Worm (Caenorhabditis elegans) whole organism, L2 larva: ENCODE data around the gene ztf-1.
A peak's percentile ranks its signal among the peaks of the same experiment; 100 is the strongest.

ENCODE experiments used
- C34F6.9 ChIP-seq: fragments of 150-350 bp; optimal IDR thresholded peaks from 2 replicates; lab custom pipeline; 2014; ENCODE audit warnings: missing biosample characterization, missing genetic modification characterization
- F13H6.1 ChIP-seq: sonication (generic microtip); optimal IDR thresholded peaks from 2 replicates; lab custom pipeline; 2016; ENCODE audit warnings: missing genetic modification characterization, missing compliant biosample characterization
- R02D3.7 ChIP-seq: fragments of 150-350 bp; optimal IDR thresholded peaks from 2 replicates; lab custom pipeline; 2014; ENCODE audit warnings: missing biosample characterization, missing genetic modification characterization
- Y55F3AM.14 ChIP-seq: fragments of 200-800 bp; sonication (Bioruptor generic); optimal IDR thresholded peaks from 2 replicates; lab custom pipeline; 2018; ENCODE audit warnings: mild to moderate bottlenecking, missing genetic modification characterization, missing compliant biosample characterization
- ZK546.5 ChIP-seq: sonication (generic microtip); optimal IDR thresholded peaks from 2 replicates; lab custom pipeline; 2017; ENCODE audit warnings: missing biosample characterization, missing genetic modification characterization
- alr-1 ChIP-seq: fragments of 150-350 bp; optimal IDR thresholded peaks from 2 replicates; lab custom pipeline; 2014; ENCODE audit warnings: missing biosample characterization, missing genetic modification characterization
- aly-2 ChIP-seq: fragments of 150-350 bp; optimal IDR thresholded peaks from 2 replicates; lab custom pipeline; 2014; ENCODE audit warnings: missing biosample characterization, missing genetic modification characterization
- ama-1 ChIP-seq: fragments of 150-350 bp; optimal IDR thresholded peaks from 2 replicates; lab custom pipeline; 2018; ENCODE audit warnings: inconsistent platforms
- blmp-1 ChIP-seq: sonication (generic microtip); optimal IDR thresholded peaks from 2 replicates; lab custom pipeline; 2017; ENCODE audit warnings: missing genetic modification characterization, mild to moderate bottlenecking, missing compliant biosample characterization, antibody characterized with exemption, moderate library complexity; ENCODE audit not compliant: insufficient read depth
- ceh-16 ChIP-seq: fragments of 150-350 bp; optimal IDR thresholded peaks from 2 replicates; lab custom pipeline; 2014; ENCODE audit warnings: missing biosample characterization, missing genetic modification characterization
- ceh-82 ChIP-seq: fragments of 150-350 bp; optimal IDR thresholded peaks from 2 replicates; lab custom pipeline; 2014; ENCODE audit warnings: missing biosample characterization, missing genetic modification characterization
- crh-2 ChIP-seq: sonication (generic microtip); optimal IDR thresholded peaks from 2 replicates; lab custom pipeline; 2017; ENCODE audit warnings: missing biosample characterization, missing genetic modification characterization
- dmd-4 ChIP-seq: sonication (generic microtip); optimal IDR thresholded peaks from 2 replicates; lab custom pipeline; 2017; ENCODE audit warnings: missing biosample characterization, missing genetic modification characterization
- egl-27 ChIP-seq: sonication (generic microtip); optimal IDR thresholded peaks from 3 replicates; lab custom pipeline; 2017; ENCODE audit warnings: missing biosample characterization, missing genetic modification reagents, missing genetic modification characterization
- elt-1 ChIP-seq: fragments of 150-350 bp; optimal IDR thresholded peaks from 2 replicates; lab custom pipeline; 2014; ENCODE audit warnings: missing biosample characterization, missing genetic modification characterization
- elt-3 ChIP-seq: sonication (generic microtip); optimal IDR thresholded peaks from 2 replicates; lab custom pipeline; 2017; ENCODE audit warnings: missing biosample characterization, missing genetic modification characterization
- fos-1 ChIP-seq: fragments of 150-350 bp; optimal IDR thresholded peaks from 2 replicates; lab custom pipeline; 2014; ENCODE audit warnings: missing biosample characterization, missing genetic modification characterization
- gmeb-1 ChIP-seq: fragments of 150-350 bp; optimal IDR thresholded peaks from 2 replicates; lab custom pipeline; 2014; ENCODE audit warnings: missing biosample characterization, missing genetic modification characterization
- lin-11 ChIP-seq: fragments of 150-350 bp; sonication (generic microtip); optimal IDR thresholded peaks from 2 replicates; lab custom pipeline; 2014; ENCODE audit warnings: missing biosample characterization, missing genetic modification characterization, inconsistent platforms, mixed read lengths
- lin-13 ChIP-seq: fragments of 150-350 bp; optimal IDR thresholded peaks from 2 replicates; lab custom pipeline; 2014; ENCODE audit warnings: missing biosample characterization, missing genetic modification reagents, missing genetic modification characterization
- lin-39 ChIP-seq: fragments of 150-350 bp; optimal IDR thresholded peaks from 2 replicates; lab custom pipeline; 2014; ENCODE audit warnings: missing biosample characterization, missing genetic modification reagents, missing genetic modification characterization
- lsy-2 ChIP-seq, 2 experiments: fragments of 150-350 bp in 1 of 2; sonication (generic microtip) in 1 of 2; optimal IDR thresholded peaks; 2 replicates each; lab custom pipeline; 2014 to 2017; ENCODE audit warnings: missing biosample characterization in 2 of 2, missing genetic modification characterization in 2 of 2
- mab-5 ChIP-seq: fragments of 150-350 bp; optimal IDR thresholded peaks from 2 replicates; lab custom pipeline; 2014; ENCODE audit warnings: missing biosample characterization, missing genetic modification characterization
- mbf-1 ChIP-seq: sonication (generic microtip); optimal IDR thresholded peaks from 2 replicates; lab custom pipeline; 2017; ENCODE audit warnings: missing biosample characterization, missing genetic modification characterization
- mdl-1 ChIP-seq, 2 experiments: fragments of 150-350 bp in 1 of 2; sonication (generic microtip) in 1 of 2; optimal IDR thresholded peaks; 2 replicates each; lab custom pipeline; 2017; ENCODE audit warnings: missing biosample characterization in 2 of 2, missing genetic modification characterization in 2 of 2
- nhr-10 ChIP-seq: sonication (generic microtip); optimal IDR thresholded peaks from 2 replicates; lab custom pipeline; 2017; ENCODE audit warnings: missing biosample characterization, missing genetic modification characterization
- nhr-11 ChIP-seq: fragments of 150-350 bp; optimal IDR thresholded peaks from 2 replicates; lab custom pipeline; 2014; ENCODE audit warnings: missing biosample characterization, missing genetic modification characterization
- nhr-12 ChIP-seq: fragments of 150-350 bp; optimal IDR thresholded peaks from 2 replicates; lab custom pipeline; 2014; ENCODE audit warnings: missing biosample characterization, missing genetic modification characterization
- nhr-129 ChIP-seq: fragments of 150-350 bp; optimal IDR thresholded peaks from 2 replicates; lab custom pipeline; 2014; ENCODE audit warnings: missing biosample characterization, missing genetic modification characterization
- nhr-21 ChIP-seq: fragments of 150-350 bp; optimal IDR thresholded peaks from 2 replicates; lab custom pipeline; 2014; ENCODE audit warnings: missing biosample characterization, missing genetic modification characterization
- nhr-23 ChIP-seq: fragments of 150-350 bp; optimal IDR thresholded peaks from 2 replicates; lab custom pipeline; 2014; ENCODE audit warnings: missing biosample characterization, missing genetic modification reagents, missing genetic modification characterization
- nhr-237 ChIP-seq: fragments of 150-350 bp; optimal IDR thresholded peaks from 2 replicates; lab custom pipeline; 2014; ENCODE audit warnings: missing biosample characterization, missing genetic modification characterization
- nhr-25 ChIP-seq: fragments of 150-350 bp; sonication (generic microtip); optimal IDR thresholded peaks from 3 replicates; lab custom pipeline; 2014; ENCODE audit warnings: missing biosample characterization, missing genetic modification characterization
- nhr-6 ChIP-seq: fragments of 150-350 bp; optimal IDR thresholded peaks from 2 replicates; lab custom pipeline; 2014; ENCODE audit warnings: missing biosample characterization, missing genetic modification characterization
- nhr-77 ChIP-seq: fragments of 150-350 bp; optimal IDR thresholded peaks from 2 replicates; lab custom pipeline; 2014; ENCODE audit warnings: missing biosample characterization, missing genetic modification characterization
- peb-1 ChIP-seq: fragments of 150-350 bp; optimal IDR thresholded peaks from 2 replicates; lab custom pipeline; 2014; ENCODE audit warnings: missing biosample characterization, missing genetic modification characterization
- sem-4 ChIP-seq: fragments of 150-350 bp; optimal IDR thresholded peaks from 2 replicates; lab custom pipeline; 2014; ENCODE audit warnings: missing biosample characterization, missing genetic modification reagents, missing genetic modification characterization
- skn-1 ChIP-seq: sonication (generic microtip); optimal IDR thresholded peaks from 2 replicates; lab custom pipeline; 2017; ENCODE audit warnings: missing biosample characterization, missing genetic modification characterization
- sma-3 ChIP-seq: sonication (generic microtip); optimal IDR thresholded peaks from 2 replicates; lab custom pipeline; 2016; ENCODE audit warnings: missing genetic modification reagents, missing genetic modification characterization, missing compliant biosample characterization
- sma-9 ChIP-seq, 2 experiments: fragments of 150-350 bp in 1 of 2; sonication (generic microtip) in 1 of 2; optimal IDR thresholded peaks; 2 replicates each; lab custom pipeline; 2014 to 2016; ENCODE audit warnings: missing genetic modification characterization in 2 of 2, mild to moderate bottlenecking in 1 of 2, missing biosample characterization in 1 of 2, missing compliant biosample characterization in 1 of 2, missing genetic modification reagents in 1 of 2, moderate library complexity in 1 of 2
- snpc-4 ChIP-seq: fragments of 150-350 bp; optimal IDR thresholded peaks from 2 replicates; lab custom pipeline; 2014; ENCODE audit warnings: missing biosample characterization, missing genetic modification characterization
- unc-39 ChIP-seq: fragments of 150-350 bp; optimal IDR thresholded peaks from 2 replicates; lab custom pipeline; 2014; ENCODE audit warnings: missing biosample characterization, missing genetic modification characterization
- unc-55 ChIP-seq: fragments of 150-350 bp; sonication (generic microtip); optimal IDR thresholded peaks from 3 replicates; lab custom pipeline; 2014; ENCODE audit warnings: missing biosample characterization, missing genetic modification reagents, missing genetic modification characterization
- unc-62 ChIP-seq: fragments of 150-350 bp; optimal IDR thresholded peaks from 2 replicates; lab custom pipeline; 2014; ENCODE audit warnings: missing biosample characterization, missing genetic modification reagents, missing genetic modification characterization
- zag-1 ChIP-seq: fragments of 150-350 bp; optimal IDR thresholded peaks from 2 replicates; lab custom pipeline; 2014; ENCODE audit warnings: missing biosample characterization, missing genetic modification characterization
- ztf-1 ChIP-seq: fragments of 200-800 bp; sonication (Bioruptor generic); conservative IDR thresholded peaks from 2 replicates; pipeline ENCODE4 v1.3.6; 2022; ENCODE audit warnings: missing genetic modification characterization, missing compliant biosample characterization
- ztf-11 ChIP-seq: sonication (generic microtip); optimal IDR thresholded peaks from 2 replicates; lab custom pipeline; 2017; ENCODE audit warnings: missing biosample characterization, missing genetic modification characterization
- ztf-4 ChIP-seq: fragments of 150-350 bp; optimal IDR thresholded peaks from 2 replicates; lab custom pipeline; 2014; ENCODE audit warnings: missing biosample characterization, missing genetic modification characterization

Gene ztf-1

ce11 chrIII:8794793-8795192 is 2.6 kb upstream of the ztf-1 start:
- TF ChIP-seq mdl-1 (tag; optimal IDR thresholded peaks at IDR 0.05; lab: Kevin White, UChicago): peak; percentile 67 to 70
- TF ChIP-seq Y55F3AM.14 (GFP tag; lab: Kevin White, UChicago): peak; percentile 6
- TF ChIP-seq sem-4: peak; percentile 86
- TF ChIP-seq blmp-1 (tag; lab: Kevin White, UChicago): peak; percentile 92
- no peak for TF ChIP-seq nhr-11
- peak; percentile 35 for TF ChIP-seq crh-2 (tag; lab: Kevin White, UChicago)
- TF ChIP-seq unc-39 (tag; lab: Kevin White, UChicago): no peak
- peak; percentile 93 for TF ChIP-seq F13H6.1 (tag; lab: Kevin White, UChicago)
- no peak for TF ChIP-seq nhr-23 (tag; lab: Kevin White, UChicago)
- peak; percentile 77 for TF ChIP-seq sma-3 (GFP tag; lab: Kevin White, UChicago)
- peak; percentile 70 for TF ChIP-seq gmeb-1 (tag; lab: Kevin White, UChicago)
- TF ChIP-seq skn-1 (tag; lab: Kevin White, UChicago): no peak
- TF ChIP-seq nhr-10 (tag; lab: Kevin White, UChicago): no peak
- TF ChIP-seq ama-1: no peak
- TF ChIP-seq aly-2 (tag; lab: Kevin White, UChicago): no peak
- peak; percentile 45 for TF ChIP-seq nhr-21 (tag; lab: Kevin White, UChicago)
- TF ChIP-seq nhr-25 (tag; lab: Kevin White, UChicago): peak; percentile 79
- TF ChIP-seq dmd-4 (tag; lab: Kevin White, UChicago): no peak
- peak; percentile 91 for TF ChIP-seq sma-9 (GFP tag; optimal IDR thresholded peaks at IDR 0.05; lab: Kevin White, UChicago)
- TF ChIP-seq sma-9 (tag; optimal IDR thresholded peaks at IDR 0.05; lab: Kevin White, UChicago): no peak
- peak; percentile 64 for TF ChIP-seq lin-13 (GFP tag; lab: Kevin White, UChicago)
- TF ChIP-seq fos-1 (tag; lab: Kevin White, UChicago): peak; percentile 80
- TF ChIP-seq alr-1 (tag; lab: Kevin White, UChicago): no peak
- peak; percentile 45 for TF ChIP-seq peb-1 (tag; lab: Kevin White, UChicago)
- TF ChIP-seq nhr-237 (tag; lab: Kevin White, UChicago): no peak
- peak; percentile 11 for TF ChIP-seq ztf-4
- no peak for TF ChIP-seq lin-39 (tag; lab: Kevin White, UChicago)
- peak; percentile 85 for TF ChIP-seq nhr-129 (tag; lab: Kevin White, UChicago)
- TF ChIP-seq mab-5 (tag; lab: Kevin White, UChicago): no peak
- no peak for TF ChIP-seq nhr-6 (tag; lab: Kevin White, UChicago)
- TF ChIP-seq nhr-77 (tag; lab: Kevin White, UChicago): no peak
- no peak for TF ChIP-seq ztf-1 (GFP tag; lab: Robert Waterston, UW)
- no peak for TF ChIP-seq ztf-11 (tag; lab: Kevin White, UChicago)
- TF ChIP-seq C34F6.9 (tag; lab: Kevin White, UChicago): no peak
- TF ChIP-seq unc-55 (GFP tag; lab: Kevin White, UChicago): no peak
- no peak for TF ChIP-seq unc-62
- TF ChIP-seq ZK546.5 (tag; lab: Kevin White, UChicago): no peak
- peak; percentile 74 for TF ChIP-seq egl-27 (tag; lab: Kevin White, UChicago)
- no peak for TF ChIP-seq snpc-4 (tag; lab: Kevin White, UChicago)
- peak; percentile 37 for TF ChIP-seq lin-11
- peak; percentile 91 for TF ChIP-seq ceh-16 (tag; lab: Kevin White, UChicago)
- TF ChIP-seq nhr-12: no peak
- no peak for TF ChIP-seq zag-1 (tag; lab: Kevin White, UChicago)
- no peak for TF ChIP-seq mbf-1 (tag; lab: Kevin White, UChicago)
- no peak for TF ChIP-seq ceh-82
- TF ChIP-seq R02D3.7 (tag; lab: Kevin White, UChicago): no peak
- TF ChIP-seq lsy-2 (tag; optimal IDR thresholded peaks at IDR 0.05; lab: Kevin White, UChicago): peak; percentile 13 to 77
- no peak for TF ChIP-seq elt-3 (tag; lab: Kevin White, UChicago)
- no peak for TF ChIP-seq elt-1 (tag; lab: Kevin White, UChicago)
